Fruit fly (Drosophila melanogaster) whole organism, embryonic: ENCODE data around the gene CG13250.
A peak's percentile ranks its signal among the peaks of the same experiment; 100 is the strongest.

ENCODE experiments used
- Atf3 ChIP-seq: fragments of 200-800 bp; sonication (Bioruptor generic); optimal IDR thresholded peaks from 3 replicates; lab custom pipeline; 2016; ENCODE audit warnings: missing biosample characterization, missing genetic modification characterization
- CG1024 ChIP-seq: fragments of 200-800 bp; sonication (Bioruptor generic); IDR thresholded peaks from 2 replicates; pipeline ENCODE4 v1.3.6; 2022; ENCODE audit warnings: missing biosample characterization, missing genetic modification characterization
- CG10366 ChIP-seq: fragments of 200-800 bp; sonication (Bioruptor generic); IDR thresholded peaks from 2 replicates; pipeline ENCODE4 v1.3.6; 2022; ENCODE audit warnings: missing biosample characterization, missing genetic modification characterization
- CG10543 ChIP-seq: fragments of 200-800 bp; sonication (Bioruptor generic); optimal IDR thresholded peaks from 3 replicates; lab custom pipeline; 2017; ENCODE audit warnings: missing biosample characterization, mild to moderate bottlenecking, missing genetic modification characterization, moderate library complexity
- CG13624 ChIP-seq: fragments of 200-800 bp; sonication (Bioruptor generic); optimal IDR thresholded peaks from 2 replicates; lab custom pipeline; 2016; ENCODE audit warnings: missing biosample characterization, missing genetic modification characterization
- CG14441 ChIP-seq: fragments of 200-800 bp; sonication (Bioruptor generic); IDR thresholded peaks from 2 replicates; pipeline ENCODE4 v1.3.6; 2022; ENCODE audit warnings: missing biosample characterization, missing genetic modification characterization
- CG14965 ChIP-seq: fragments of 200-800 bp; sonication (Bioruptor generic); optimal IDR thresholded peaks from 2 replicates; lab custom pipeline; 2016; ENCODE audit warnings: missing biosample characterization, missing genetic modification characterization, borderline replicate concordance
- CG16813 ChIP-seq: fragments of 200-800 bp; sonication (Bioruptor generic); IDR thresholded peaks from 3 replicates; pipeline ENCODE4 v1.3.6; 2022; ENCODE audit warnings: missing biosample characterization, missing genetic modification characterization; ENCODE audit not compliant: partially characterized antibody
- CG18262 ChIP-seq: fragments of 200-800 bp; optimal IDR thresholded peaks from 3 replicates; lab custom pipeline; 2019; ENCODE audit warnings: missing biosample characterization, mild to moderate bottlenecking, missing genetic modification characterization, moderate library complexity
- CG18764 ChIP-seq: fragments of 200-800 bp; sonication (Bioruptor generic); optimal IDR thresholded peaks from 3 replicates; lab custom pipeline; 2016; ENCODE audit warnings: missing biosample characterization, missing genetic modification characterization
- CG2199 ChIP-seq: fragments of 200-800 bp; sonication (Bioruptor generic); IDR thresholded peaks from 3 replicates; pipeline ENCODE4 v1.3.6; 2022; ENCODE audit warnings: missing biosample characterization, missing genetic modification characterization
- CG3065 ChIP-seq: fragments of 200-800 bp; sonication (Bioruptor generic); optimal IDR thresholded peaks from 2 replicates; lab custom pipeline; 2016; ENCODE audit warnings: missing biosample characterization, missing genetic modification characterization
- CG3995 ChIP-seq: fragments of 200-800 bp; sonication (Bioruptor generic); optimal IDR thresholded peaks from 3 replicates; lab custom pipeline; 2016; ENCODE audit warnings: missing biosample characterization, missing genetic modification characterization
- CG4360 ChIP-seq: fragments of 200-800 bp; sonication (Bioruptor generic); IDR thresholded peaks from 2 replicates; pipeline ENCODE4 v1.3.6; 2022; ENCODE audit warnings: missing biosample characterization, missing genetic modification characterization
- CG6683 ChIP-seq: fragments of 200-800 bp; sonication (Bioruptor generic); optimal IDR thresholded peaks from 2 replicates; lab custom pipeline; 2017; ENCODE audit warnings: missing biosample characterization, mild to moderate bottlenecking, missing genetic modification characterization, missing genetic modification reagents
- CG7786 ChIP-seq: fragments of 200-800 bp; sonication (Bioruptor generic); optimal IDR thresholded peaks from 2 replicates; lab custom pipeline; 2016; ENCODE audit warnings: missing biosample characterization, missing genetic modification characterization
- CG7987 ChIP-seq: fragments of 200-800 bp; sonication (Bioruptor generic); optimal IDR thresholded peaks from 2 replicates; lab custom pipeline; 2018; ENCODE audit warnings: missing biosample characterization, mild to moderate bottlenecking, missing genetic modification characterization, moderate library complexity
- CG8281 ChIP-seq: fragments of 200-800 bp; sonication (Bioruptor generic); optimal IDR thresholded peaks from 2 replicates; lab custom pipeline; 2018; ENCODE audit warnings: missing biosample characterization, mild to moderate bottlenecking, missing genetic modification characterization, moderate library complexity
- CG9215 ChIP-seq: fragments of 200-800 bp; sonication (Bioruptor generic); IDR thresholded peaks from 2 replicates; pipeline ENCODE4 v1.3.6; 2022; ENCODE audit warnings: missing biosample characterization, missing genetic modification characterization
- CG9437 ChIP-seq: fragments of 200-800 bp; sonication (Bioruptor generic); optimal IDR thresholded peaks from 2 replicates; lab custom pipeline; 2018; ENCODE audit warnings: missing biosample characterization, mild to moderate bottlenecking, missing genetic modification characterization
- CG9797 ChIP-seq: fragments of 200-800 bp; sonication (Bioruptor generic); optimal IDR thresholded peaks from 3 replicates; lab custom pipeline; 2018; ENCODE audit warnings: missing biosample characterization, mild to moderate bottlenecking, missing genetic modification characterization
- CrebB ChIP-seq: fragments of 200-800 bp; sonication (Bioruptor generic); optimal IDR thresholded peaks from 3 replicates; lab custom pipeline; 2018; ENCODE audit warnings: missing biosample characterization, mild to moderate bottlenecking, missing genetic modification characterization
- Dip3 ChIP-seq: fragments of 200-800 bp; sonication (Bioruptor generic); optimal IDR thresholded peaks from 3 replicates; lab custom pipeline; 2016; ENCODE audit warnings: missing biosample characterization, missing genetic modification characterization
- Dll ChIP-seq: fragments of 200-800 bp; sonication (Bioruptor generic); IDR thresholded peaks from 4 replicates; pipeline ENCODE4 v1.3.6; 2022; ENCODE audit warnings: missing biosample characterization, missing genetic modification characterization; ENCODE audit not compliant: partially characterized antibody
- HLHmδ ChIP-seq: fragments of 200-800 bp; sonication (Bioruptor generic); optimal IDR thresholded peaks from 2 replicates; lab custom pipeline; 2018; ENCODE audit warnings: missing biosample characterization, mild to moderate bottlenecking, missing genetic modification characterization, moderate library complexity
- Lim3 ChIP-seq: fragments of 200-800 bp; sonication (Bioruptor generic); IDR thresholded peaks from 2 replicates; pipeline ENCODE4 v1.3.6; 2022; ENCODE audit warnings: missing biosample characterization, missing genetic modification characterization
- MBD-R2 ChIP-seq: fragments of 200-800 bp; sonication (Bioruptor generic); IDR thresholded peaks from 2 replicates; pipeline ENCODE4 v1.3.6; 2022; ENCODE audit warnings: missing biosample characterization, missing genetic modification characterization
- MTF-1 ChIP-seq: fragments of 200-800 bp; sonication (Bioruptor generic); optimal IDR thresholded peaks from 2 replicates; lab custom pipeline; 2018; ENCODE audit warnings: missing biosample characterization, mild to moderate bottlenecking, missing genetic modification characterization, borderline replicate concordance
- NC2β ChIP-seq: fragments of 200-800 bp; sonication (Bioruptor generic); optimal IDR thresholded peaks from 2 replicates; lab custom pipeline; 2016; ENCODE audit warnings: missing biosample characterization, missing genetic modification characterization
- Pdp1 ChIP-seq, 2 experiments: fragments of 200-800 bp; sonication (Bioruptor generic); optimal IDR thresholded peaks; 3 replicates each; lab custom pipeline; 2016; ENCODE audit warnings: missing biosample characterization in 2 of 2, missing genetic modification characterization in 2 of 2, mild to moderate bottlenecking in 1 of 2, moderate library complexity in 1 of 2
- Spps ChIP-seq: fragments of 200-800 bp; sonication (Bioruptor generic); optimal IDR thresholded peaks from 2 replicates; lab custom pipeline; 2018; ENCODE audit warnings: missing biosample characterization, mild to moderate bottlenecking, missing genetic modification characterization
- Ssrp ChIP-seq: fragments of 200-800 bp; sonication (Bioruptor generic); optimal IDR thresholded peaks from 2 replicates; lab custom pipeline; 2018; ENCODE audit warnings: missing biosample characterization, mild to moderate bottlenecking, missing genetic modification characterization, moderate library complexity
- Tbp ChIP-seq: fragments of >200 bp; optimal IDR thresholded peaks from 2 replicates; lab custom pipeline; 2018; ENCODE audit warnings: missing biosample characterization, missing genetic modification characterization
- az2 ChIP-seq: fragments of 200-800 bp; sonication (Bioruptor generic); optimal IDR thresholded peaks from 3 replicates; lab custom pipeline; 2016; ENCODE audit warnings: missing biosample characterization, missing genetic modification characterization
- chinmo ChIP-seq: fragments of 200-800 bp; sonication (Bioruptor generic); IDR thresholded peaks from 4 replicates; pipeline ENCODE4 v1.3.6; 2022; ENCODE audit warnings: missing biosample characterization, missing genetic modification characterization; ENCODE audit not compliant: partially characterized antibody
- cwo ChIP-seq: fragments of 200-800 bp; sonication (Bioruptor generic); optimal IDR thresholded peaks from 3 replicates; lab custom pipeline; 2017; ENCODE audit warnings: missing biosample characterization, missing genetic modification characterization, mild to moderate bottlenecking, moderate library complexity, missing genetic modification reagents
- dan ChIP-seq: fragments of 200-800 bp; sonication (Bioruptor generic); IDR thresholded peaks from 2 replicates; pipeline ENCODE4 v1.3.6; 2022; ENCODE audit warnings: missing biosample characterization, missing genetic modification characterization
- grau ChIP-seq: fragments of 200-800 bp; optimal IDR thresholded peaks from 3 replicates; lab custom pipeline; 2019; ENCODE audit warnings: missing biosample characterization, mild to moderate bottlenecking, missing genetic modification characterization, moderate library complexity
- gsb ChIP-seq: fragments of 200-800 bp; sonication (Bioruptor generic); IDR thresholded peaks from 2 replicates; pipeline ENCODE4 v1.3.6; 2022; ENCODE audit warnings: missing biosample characterization, missing genetic modification characterization
- ham ChIP-seq: fragments of 200-800 bp; sonication (Bioruptor generic); IDR thresholded peaks from 2 replicates; pipeline ENCODE4 v1.3.6; 2022; ENCODE audit warnings: missing biosample characterization, missing genetic modification characterization
- insv ChIP-seq, 2 experiments: fragments of 200-800 bp; sonication (Bioruptor generic); optimal IDR thresholded peaks; 3 replicates each; lab custom pipeline; 2016 to 2018; ENCODE audit warnings: missing biosample characterization in 2 of 2, missing genetic modification characterization in 2 of 2
- kah ChIP-seq: fragments of 200-800 bp; sonication (Bioruptor generic); optimal IDR thresholded peaks from 2 replicates; lab custom pipeline; 2018; ENCODE audit warnings: missing biosample characterization, mild to moderate bottlenecking, missing genetic modification characterization
- maf-S ChIP-seq: fragments of 200-800 bp; sonication (Bioruptor generic); optimal IDR thresholded peaks from 2 replicates; lab custom pipeline; 2016; ENCODE audit warnings: missing biosample characterization, missing genetic modification characterization
- mld ChIP-seq: fragments of 200-800 bp; sonication (Bioruptor generic); IDR thresholded peaks from 3 replicates; pipeline ENCODE4 v1.3.6; 2022; ENCODE audit warnings: missing biosample characterization, missing genetic modification characterization; ENCODE audit not compliant: partially characterized antibody
- org-1 ChIP-seq: fragments of 200-800 bp; sonication (Bioruptor generic); optimal IDR thresholded peaks from 2 replicates; lab custom pipeline; 2017; ENCODE audit warnings: missing biosample characterization, missing genetic modification characterization
- psq ChIP-seq: fragments of 200-800 bp; sonication (Bioruptor generic); optimal IDR thresholded peaks from 2 replicates; lab custom pipeline; 2017; ENCODE audit warnings: missing biosample characterization, missing genetic modification characterization
- ro ChIP-seq: fragments of 200-800 bp; sonication (Bioruptor generic); IDR thresholded peaks from 2 replicates; pipeline ENCODE4 v1.3.6; 2022; ENCODE audit warnings: missing biosample characterization, missing genetic modification characterization
- row ChIP-seq: fragments of 200-800 bp; sonication (Bioruptor generic); IDR thresholded peaks from 3 replicates; pipeline ENCODE4 v1.3.6; 2022; ENCODE audit warnings: missing biosample characterization, missing genetic modification characterization
- tio ChIP-seq: fragments of 200-800 bp; sonication (Bioruptor generic); optimal IDR thresholded peaks from 2 replicates; lab custom pipeline; 2017; ENCODE audit warnings: missing biosample characterization, missing genetic modification characterization, inconsistent platforms
- tll ChIP-seq, 2 experiments: fragments of 200-800 bp in 1 of 2; fragments of >200 bp in 1 of 2; sonication (Bioruptor generic) in 1 of 2; optimal IDR thresholded peaks; 2 replicates each; lab custom pipeline; 2017 to 2019; ENCODE audit warnings: missing biosample characterization in 2 of 2, missing genetic modification characterization in 2 of 2, mild to moderate bottlenecking in 1 of 2, moderate library complexity in 1 of 2

The CG13250 gene

DNA sequence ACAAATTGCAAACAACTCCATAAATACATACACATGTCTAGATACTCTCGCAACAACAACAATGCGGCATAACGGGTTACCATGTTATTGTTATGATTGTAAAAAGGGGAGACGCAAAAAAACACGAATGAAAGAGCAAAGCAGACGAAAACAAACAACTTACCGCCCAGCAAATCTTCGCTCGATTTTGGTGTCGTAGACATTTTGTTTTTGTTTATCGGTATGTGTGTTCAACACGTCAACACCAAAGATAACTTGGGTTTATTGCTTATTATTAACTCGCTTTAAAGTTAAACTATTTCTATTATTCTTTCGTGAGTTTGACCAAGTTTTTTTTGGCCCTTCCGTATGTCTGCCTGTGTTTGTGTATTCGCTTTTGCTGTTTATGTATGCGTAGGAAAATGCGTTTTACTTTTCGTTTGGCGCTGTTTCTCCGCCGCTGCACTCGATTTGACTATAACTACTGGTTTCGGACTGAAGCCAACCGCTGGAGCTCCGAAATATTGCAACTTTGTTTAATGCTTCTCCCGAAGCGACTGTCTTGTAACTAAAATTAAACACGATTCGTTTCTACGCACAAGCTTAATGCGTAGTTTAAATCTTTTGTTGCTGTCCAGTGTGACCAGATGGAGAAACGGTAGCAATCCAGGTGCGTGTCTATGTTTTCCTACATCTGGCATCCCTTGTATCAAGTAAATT lies 14.6 kb upstream of the CG13250 start, which contains the start of gene BNIP3 (continued):
- TF ChIP-seq CG2199 (no peak), Pdp1 (GFP tag; optimal IDR thresholded peaks at IDR 0.05; lab: Kevin White, UChicago) (no peak), grau (no peak), MBD-R2 (peak; percentile 23; the same call in 1 of the 2 replicates), org-1 (no peak), Dip3 (GFP tag; lab: Kevin White, UChicago) (no peak), Tbp (GFP tag; lab: Kevin White, UChicago) (no peak), CG3065 (GFP tag; lab: Kevin White, UChicago) (no peak), az2 (GFP tag; lab: Kevin White, UChicago) (no peak), CG16813 (GFP tag; lab: Robert Waterston, UW) (no peak), CG13624 (GFP tag; lab: Kevin White, UChicago) (peak; percentile 95), CG1024 (GFP tag; lab: Robert Waterston, UW) (peak; percentile 6; the same call in 1 of the 2 replicates), maf-S (GFP tag; lab: Kevin White, UChicago) (no peak), Atf3 (GFP tag; lab: Kevin White, UChicago) (no peak), Dll (no peak), CG6683 (no peak), NC2β (GFP tag; lab: Kevin White, UChicago) (no peak), cwo (GFP tag; lab: Kevin White, UChicago) (no peak), Spps (tag; lab: Kevin White, UChicago) (no peak), MTF-1 (no peak), tio (GFP tag; lab: Kevin White, UChicago) (no peak), CG10543 (GFP tag; lab: Kevin White, UChicago) (peak; percentile 68), Ssrp (no peak), CG7987 (no peak), tll (GFP tag; optimal IDR thresholded peaks at IDR 0.05; lab: Kevin White, UChicago) (no peak), CG14965 (GFP tag; lab: Kevin White, UChicago) (no peak), psq (peak; percentile 58), insv (GFP tag; optimal IDR thresholded peaks at IDR 0.05; lab: Kevin White, UChicago) (no peak), ro (no peak), HLHmδ (peak; percentile 40), CG9215 (GFP tag; lab: Robert Waterston, UW) (no peak), chinmo (peak; percentile 85; the same call in 2 of the 4 replicates), CG18764 (GFP tag; lab: Kevin White, UChicago) (no peak), CG4360 (GFP tag; lab: Robert Waterston, UW) (peak; percentile 72), gsb (GFP tag; lab: Robert Waterston, UW) (no peak), Lim3 (GFP tag; lab: Robert Waterston, UW) (no peak), kah (no peak), CG3995 (GFP tag; lab: Kevin White, UChicago) (no peak), CG10366 (GFP tag; lab: Robert Waterston, UW) (no peak), row (GFP tag; lab: Robert Waterston, UW) (no peak), dan (GFP tag; lab: Robert Waterston, UW) (no peak), CG8281 (tag; lab: Kevin White, UChicago) (no peak), CG7786 (GFP tag; lab: Kevin White, UChicago) (no peak), CG9437 (GFP tag; lab: Kevin White, UChicago) (no peak), CrebB (tag; lab: Kevin White, UChicago) (no peak), CG9797 (peak; percentile 73), mld (no peak), CG18262 (tag; lab: Kevin White, UChicago) (no peak), ham (GFP tag; lab: Robert Waterston, UW) (no peak), CG14441 (GFP tag; lab: Robert Waterston, UW) (no peak)
